Fruit fly (Drosophila melanogaster) whole organism, embryonic: ENCODE data around the gene RabX4.

Experiments used
- Aef1 ChIP-seq: fragments of 200-800 bp; sonication (Bioruptor generic); IDR thresholded peaks from 3 replicates; pipeline ENCODE4 v1.3.6; 2022; ENCODE audit warnings: missing biosample characterization, missing genetic modification characterization
- CG10267 ChIP-seq: fragments of 200-800 bp; sonication (Bioruptor generic); optimal IDR thresholded peaks from 2 replicates; lab custom pipeline; 2018; ENCODE audit warnings: missing biosample characterization, mild to moderate bottlenecking, missing genetic modification characterization, moderate library complexity
- CG11696 ChIP-seq: fragments of 200-800 bp; sonication (Bioruptor generic); IDR thresholded peaks from 2 replicates; pipeline ENCODE4 v1.3.6; 2022; ENCODE audit warnings: missing biosample characterization, missing genetic modification characterization
- CG12104 ChIP-seq: fragments of 200-800 bp; sonication (Bioruptor generic); optimal IDR thresholded peaks from 3 replicates; lab custom pipeline; 2016; ENCODE audit warnings: missing biosample characterization, missing genetic modification characterization
- CG12391 ChIP-seq: fragments of 200-800 bp; sonication (Bioruptor generic); optimal IDR thresholded peaks from 3 replicates; lab custom pipeline; 2018; ENCODE audit warnings: missing biosample characterization, mild to moderate bottlenecking, missing genetic modification characterization, moderate library complexity
- CG12659 ChIP-seq: fragments of 200-800 bp; sonication (Bioruptor generic); optimal IDR thresholded peaks from 3 replicates; lab custom pipeline; 2017; ENCODE audit warnings: mild to moderate bottlenecking, missing biosample characterization, missing genetic modification reagents, missing genetic modification characterization
- CG13424 ChIP-seq: fragments of 200-800 bp; sonication (Bioruptor generic); optimal IDR thresholded peaks from 2 replicates; lab custom pipeline; 2019; ENCODE audit warnings: missing biosample characterization, mild to moderate bottlenecking, missing genetic modification characterization, moderate library complexity
- CG1792 ChIP-seq: fragments of 200-800 bp; sonication (Bioruptor generic); optimal IDR thresholded peaks from 2 replicates; lab custom pipeline; 2016; ENCODE audit warnings: missing biosample characterization, missing genetic modification characterization
- CG1832 ChIP-seq: fragments of 200-800 bp; sonication (Bioruptor generic); optimal IDR thresholded peaks from 2 replicates; lab custom pipeline; 2017; ENCODE audit warnings: missing biosample characterization, mild to moderate bottlenecking, missing genetic modification characterization, inconsistent platforms
- CG3281 ChIP-seq: fragments of 200-800 bp; sonication (Bioruptor generic); optimal IDR thresholded peaks from 3 replicates; lab custom pipeline; 2017; ENCODE audit warnings: missing biosample characterization, mild to moderate bottlenecking, missing genetic modification characterization
- CG3407 ChIP-seq: fragments of 200-800 bp; sonication (Bioruptor generic); optimal IDR thresholded peaks from 2 replicates; lab custom pipeline; 2018; ENCODE audit warnings: missing biosample characterization, mild to moderate bottlenecking, missing genetic modification characterization
- CG7928 ChIP-seq: fragments of 200-800 bp; sonication (Bioruptor generic); optimal IDR thresholded peaks from 2 replicates; lab custom pipeline; 2017; ENCODE audit warnings: missing biosample characterization, mild to moderate bottlenecking, missing genetic modification characterization
- CG8290 ChIP-seq, 3 experiments: fragments of 200-800 bp; sonication (Bioruptor generic); optimal IDR thresholded peaks; 2 replicates each; lab custom pipeline; 2016 to 2019; ENCODE audit warnings: missing biosample characterization in 3 of 3, missing genetic modification characterization in 3 of 3, mild to moderate bottlenecking in 2 of 3, moderate library complexity in 1 of 3
- CG8388 ChIP-seq: fragments of 200-800 bp; sonication (Bioruptor generic); optimal IDR thresholded peaks from 2 replicates; lab custom pipeline; 2019; ENCODE audit warnings: missing biosample characterization, mild to moderate bottlenecking, missing genetic modification characterization, moderate library complexity
- Camta ChIP-seq: fragments of 200-800 bp; sonication (Bioruptor generic); optimal IDR thresholded peaks from 2 replicates; lab custom pipeline; 2016; ENCODE audit warnings: missing biosample characterization, missing genetic modification characterization
- CrebB ChIP-seq: fragments of 200-800 bp; sonication (Bioruptor generic); optimal IDR thresholded peaks from 3 replicates; lab custom pipeline; 2018; ENCODE audit warnings: missing biosample characterization, mild to moderate bottlenecking, missing genetic modification characterization
- D19B ChIP-seq: fragments of 200-800 bp; sonication (Bioruptor generic); optimal IDR thresholded peaks from 2 replicates; lab custom pipeline; 2017; ENCODE audit warnings: missing biosample characterization, mild to moderate bottlenecking, missing genetic modification characterization
- Dbx ChIP-seq: fragments of 200-800 bp; sonication (Bioruptor generic); IDR thresholded peaks from 3 replicates; pipeline ENCODE4 v1.3.6; 2022; ENCODE audit warnings: missing biosample characterization, missing genetic modification characterization
- Deaf1 ChIP-seq: fragments of 200-800 bp; optimal IDR thresholded peaks from 3 replicates; lab custom pipeline; 2019; ENCODE audit warnings: missing biosample characterization, mild to moderate bottlenecking, missing genetic modification characterization, moderate library complexity
- Dek ChIP-seq: fragments of 200-800 bp; sonication (Bioruptor generic); optimal IDR thresholded peaks from 3 replicates; lab custom pipeline; 2019; ENCODE audit warnings: missing biosample characterization, mild to moderate bottlenecking, missing genetic modification characterization, moderate library complexity
- Dp ChIP-seq: fragments of 200-800 bp; sonication (Bioruptor generic); optimal IDR thresholded peaks from 2 replicates; lab custom pipeline; 2018; ENCODE audit warnings: missing biosample characterization, mild to moderate bottlenecking, missing genetic modification characterization, moderate library complexity
- Ets97D ChIP-seq: fragments of 200-800 bp; sonication (Bioruptor generic); optimal IDR thresholded peaks from 3 replicates; lab custom pipeline; 2016; ENCODE audit warnings: missing biosample characterization, missing genetic modification characterization
- H2.0 ChIP-seq: fragments of 200-800 bp; sonication (Bioruptor generic); IDR thresholded peaks from 2 replicates; pipeline ENCODE4 v1.3.6; 2022; ENCODE audit warnings: missing biosample characterization, missing genetic modification characterization
- Lhr ChIP-seq: fragments of 200-800 bp; sonication (Bioruptor generic); optimal IDR thresholded peaks from 3 replicates; lab custom pipeline; 2017; ENCODE audit warnings: mild to moderate bottlenecking, missing biosample characterization, missing genetic modification reagents, missing genetic modification characterization
- MBD-R2 ChIP-seq: fragments of 200-800 bp; sonication (Bioruptor generic); IDR thresholded peaks from 2 replicates; pipeline ENCODE4 v1.3.6; 2022; ENCODE audit warnings: missing biosample characterization, missing genetic modification characterization
- MTF-1 ChIP-seq: fragments of 200-800 bp; sonication (Bioruptor generic); optimal IDR thresholded peaks from 2 replicates; lab custom pipeline; 2018; ENCODE audit warnings: missing biosample characterization, mild to moderate bottlenecking, missing genetic modification characterization, borderline replicate concordance
- Nf-YB ChIP-seq: fragments of 200-800 bp; sonication (Bioruptor generic); optimal IDR thresholded peaks from 3 replicates; lab custom pipeline; 2019; ENCODE audit warnings: missing biosample characterization, mild to moderate bottlenecking, missing genetic modification characterization, moderate library complexity
- Pdp1 ChIP-seq, 2 experiments: fragments of 200-800 bp; sonication (Bioruptor generic); optimal IDR thresholded peaks; 3 replicates each; lab custom pipeline; 2016; ENCODE audit warnings: missing biosample characterization in 2 of 2, missing genetic modification characterization in 2 of 2, mild to moderate bottlenecking in 1 of 2, moderate library complexity in 1 of 2
- Six4 ChIP-seq: fragments of 200-800 bp; sonication (Bioruptor generic); optimal IDR thresholded peaks from 2 replicates; lab custom pipeline; 2016; ENCODE audit warnings: missing biosample characterization, missing genetic modification characterization
- Sox100B ChIP-seq: fragments of 200-800 bp; sonication (Bioruptor generic); optimal IDR thresholded peaks from 3 replicates; lab custom pipeline; 2018; ENCODE audit warnings: missing biosample characterization, mild to moderate bottlenecking, missing genetic modification characterization
- al ChIP-seq: fragments of 200-800 bp; sonication (Bioruptor generic); IDR thresholded peaks from 2 replicates; pipeline ENCODE4 v1.3.6; 2022; ENCODE audit warnings: missing biosample characterization, missing genetic modification characterization
- ap ChIP-seq: fragments of 200-800 bp; sonication (Bioruptor generic); IDR thresholded peaks from 2 replicates; pipeline ENCODE4 v1.3.6; 2022; ENCODE audit warnings: missing biosample characterization, missing genetic modification characterization
- br ChIP-seq: fragments of >200 bp; optimal IDR thresholded peaks from 2 replicates; lab custom pipeline; 2017
- caup ChIP-seq: fragments of 200-800 bp; sonication (Bioruptor generic); optimal IDR thresholded peaks from 3 replicates; lab custom pipeline; 2017; ENCODE audit warnings: missing biosample characterization, mild to moderate bottlenecking, missing genetic modification characterization, moderate library complexity; ENCODE audit not compliant: severe bottlenecking
- dm ChIP-seq: fragments of 200-800 bp; sonication (Bioruptor generic); optimal IDR thresholded peaks from 3 replicates; lab custom pipeline; 2016; ENCODE audit warnings: missing biosample characterization, missing genetic modification characterization
- ewg ChIP-seq: fragments of 200-800 bp; sonication (Bioruptor generic); optimal IDR thresholded peaks from 3 replicates; lab custom pipeline; 2017; ENCODE audit warnings: mild to moderate bottlenecking, missing biosample characterization, missing genetic modification reagents, missing genetic modification characterization
- eyg ChIP-seq: fragments of 200-800 bp; sonication (Bioruptor generic); optimal IDR thresholded peaks from 3 replicates; lab custom pipeline; 2016; ENCODE audit warnings: missing biosample characterization, missing genetic modification characterization
- grn ChIP-seq: fragments of 200-800 bp; sonication (Bioruptor generic); optimal IDR thresholded peaks from 3 replicates; lab custom pipeline; 2017; ENCODE audit warnings: missing biosample characterization, missing genetic modification characterization
- gro ChIP-seq: fragments of 200-800 bp; sonication (Bioruptor generic); optimal IDR thresholded peaks from 2 replicates; lab custom pipeline; 2016; ENCODE audit warnings: missing biosample characterization, missing genetic modification characterization
- inv ChIP-seq: fragments of 200-800 bp; sonication (Bioruptor generic); IDR thresholded peaks from 2 replicates; pipeline ENCODE4 v1.3.6; 2022; ENCODE audit warnings: missing biosample characterization, missing genetic modification characterization; ENCODE audit not compliant: partially characterized antibody
- kah ChIP-seq: fragments of 200-800 bp; sonication (Bioruptor generic); optimal IDR thresholded peaks from 2 replicates; lab custom pipeline; 2018; ENCODE audit warnings: missing biosample characterization, mild to moderate bottlenecking, missing genetic modification characterization
- lbe ChIP-seq: fragments of 200-800 bp; sonication (Bioruptor generic); optimal IDR thresholded peaks from 2 replicates; lab custom pipeline; 2016; ENCODE audit warnings: missing biosample characterization, mild to moderate bottlenecking, missing genetic modification characterization
- lola ChIP-seq, 3 experiments: fragments of >200 bp in 2 of 3; fragments of 200-800 bp in 1 of 3; sonication (Bioruptor generic) in 1 of 3; optimal IDR thresholded peaks; 2 replicates each; lab custom pipeline; 2017 to 2019; ENCODE audit warnings: missing biosample characterization in 3 of 3, missing genetic modification characterization in 3 of 3, mild to moderate bottlenecking in 1 of 3, moderate library complexity in 1 of 3
- onecut ChIP-seq: fragments of 200-800 bp; sonication (Bioruptor generic); IDR thresholded peaks from 2 replicates; pipeline ENCODE4 v1.3.6; 2022; ENCODE audit warnings: missing biosample characterization, missing genetic modification characterization
- psq ChIP-seq: fragments of 200-800 bp; sonication (Bioruptor generic); optimal IDR thresholded peaks from 2 replicates; lab custom pipeline; 2017; ENCODE audit warnings: missing biosample characterization, missing genetic modification characterization
- scrt ChIP-seq: fragments of 200-800 bp; sonication (Bioruptor generic); optimal IDR thresholded peaks from 2 replicates; lab custom pipeline; 2018; ENCODE audit warnings: missing biosample characterization, mild to moderate bottlenecking, missing genetic modification characterization, moderate library complexity
- sisA ChIP-seq: fragments of 200-800 bp; sonication (Bioruptor generic); IDR thresholded peaks from 2 replicates; pipeline ENCODE4 v1.3.6; 2022; ENCODE audit warnings: missing biosample characterization, missing genetic modification characterization
- tap ChIP-seq: fragments of 200-800 bp; optimal IDR thresholded peaks from 3 replicates; lab custom pipeline; 2019; ENCODE audit warnings: missing biosample characterization, mild to moderate bottlenecking, missing genetic modification characterization, moderate library complexity
- unc-4 ChIP-seq: fragments of 200-800 bp; sonication (Bioruptor generic); IDR thresholded peaks from 2 replicates; pipeline ENCODE4 v1.3.6; 2022; ENCODE audit warnings: missing biosample characterization, missing genetic modification characterization; ENCODE audit not compliant: partially characterized antibody

RabX4 gene

dm6 chr3R:24876843-24877457, 48.7 kb upstream of the RabX4 start, which contains the start of the genes CG11089 and CG31381 (continued):
- TF ChIP-seq CG8388 (GFP tag; lab: Kevin White, UChicago) (no peak), Lhr (no peak), CG13424 (tag; lab: Kevin White, UChicago) (peak; percentile 25), kah (GFP tag; lab: Kevin White, UChicago) (peak; percentile 99), Six4 (GFP tag; lab: Kevin White, UChicago) (no peak), Deaf1 (no peak), inv (GFP tag; lab: Robert Waterston, UW) (no peak), unc-4 (GFP tag; lab: Robert Waterston, UW) (peak; percentile 16; the same call in 1 of the 2 replicates), CG3407 (GFP tag; lab: Kevin White, UChicago) (no peak), lola (GFP tag; optimal IDR thresholded peaks at IDR 0.05; lab: Kevin White, UChicago) (no peak), Sox100B (GFP tag; lab: Kevin White, UChicago) (no peak), Dp (peak; percentile 96), MTF-1 (no peak), gro (GFP tag; lab: Kevin White, UChicago) (no peak), sisA (no peak), CG1792 (GFP tag; lab: Kevin White, UChicago) (no peak), grn (peak; percentile 11), al (no peak), dm (peak; percentile 89), Nf-YB (GFP tag; lab: Kevin White, UChicago) (peak; percentile 7), CG12104 (peak; percentile 38), MBD-R2 (0 out of 2 replicates have a peak, but pooled peaks have one; percentile 6), Dek (peak; percentile 32), CG11696 (GFP tag; lab: Robert Waterston, UW) (no peak), Camta (no peak), CG10267 (peak; percentile 45), br (no peak), caup (GFP tag; lab: Kevin White, UChicago) (peak; percentile 45), CG7928 (GFP tag; lab: Kevin White, UChicago) (no peak), Pdp1 (GFP tag; optimal IDR thresholded peaks at IDR 0.05; lab: Kevin White, UChicago) (no peak), CG12659 (GFP tag; lab: Kevin White, UChicago) (peak; percentile 44), D19B (GFP tag; lab: Kevin White, UChicago) (no peak), lbe (GFP tag; lab: Kevin White, UChicago) (peak; percentile 4), CrebB (no peak), CG1832 (GFP tag; lab: Kevin White, UChicago) (no peak), ap (GFP tag; lab: Robert Waterston, UW) (no peak), ewg (GFP tag; lab: Kevin White, UChicago) (no peak), scrt (GFP tag; lab: Kevin White, UChicago) (peak; percentile 84), psq (no peak), H2.0 (GFP tag; lab: Robert Waterston, UW) (no peak), Aef1 (GFP tag; lab: Robert Waterston, UW) (no peak), CG8290 (GFP tag; optimal IDR thresholded peaks at IDR 0.05; lab: Kevin White, UChicago) (no peak), CG8290 (tag; optimal IDR thresholded peaks at IDR 0.05; lab: Kevin White, UChicago) (no peak), CG3281 (peak; percentile 5), CG12391 (peak; percentile 61), Dbx (GFP tag; lab: Robert Waterston, UW) (no peak), tap (tag; lab: Kevin White, UChicago) (no peak), Ets97D (GFP tag; lab: Kevin White, UChicago) (peak; percentile 44), onecut (GFP tag; lab: Robert Waterston, UW) (no peak), eyg (no peak)
